Worm (Caenorhabditis elegans): ENCODE measurements around the gene F35F11.2.

ce11 chrIV:4033490-4033889 lies 6.6 kb upstream of the F35F11.2 start:
- no peak for TF ChIP-seq pha-4 (tag; optimal IDR thresholded peaks at IDR 0.05)
- no peak for TF ChIP-seq nhr-28 (tag; optimal IDR thresholded peaks at IDR 0.05)
- TF ChIP-seq zip-8 (tag; optimal IDR thresholded peaks at IDR 0.05): no peak
- TF ChIP-seq sem-2 (GFP tag; optimal IDR thresholded peaks at IDR 0.05): no peak
- no peak for TF ChIP-seq ham-2 (GFP tag; optimal IDR thresholded peaks at IDR 0.05)
- TF ChIP-seq sptf-1 (tag; optimal IDR thresholded peaks at IDR 0.05): no peak

Data from whole organism, mixed stage, embryonic.